Worm (Caenorhabditis elegans) whole organism, L4 larva: ENCODE results near the gene Y53G8AR.9.

Experiments
- F26F4.8 ChIP-seq: fragments of 200-800 bp; sonication (Bioruptor generic); conservative IDR thresholded peaks from 2 replicates; pipeline ENCODE4 v1.3.6; 2022; ENCODE audit warnings: missing genetic modification characterization, missing compliant biosample characterization
- F37D6.2 ChIP-seq: sonication (generic microtip); optimal IDR thresholded peaks from 2 replicates; lab custom pipeline; 2016; ENCODE audit warnings: mild to moderate bottlenecking, missing genetic modification characterization, missing compliant biosample characterization
- F44E2.7 ChIP-seq: fragments of 200-800 bp; sonication (Bioruptor generic); IDR thresholded peaks from 2 replicates; pipeline ENCODE4 v2.1.2; 2022; ENCODE audit warnings: missing genetic modification characterization, missing compliant biosample characterization
- R02D3.7 ChIP-seq: fragments of 150-350 bp; sonication (generic microtip); optimal IDR thresholded peaks from 3 replicates; lab custom pipeline; 2014; ENCODE audit warnings: missing biosample characterization, missing genetic modification characterization
- Y48G9A.11 ChIP-seq: fragments of 200-800 bp; sonication (Bioruptor generic); IDR thresholded peaks from 2 replicates; pipeline ENCODE4 v1.3.6; 2022; ENCODE audit warnings: missing genetic modification reagents, missing genetic modification characterization, missing compliant biosample characterization
- Y75B8A.6 ChIP-seq: fragments of 200-800 bp; sonication (Bioruptor generic); IDR thresholded peaks from 2 replicates; pipeline ENCODE4 v1.3.6; 2022; ENCODE audit warnings: missing genetic modification reagents, missing genetic modification characterization, missing compliant biosample characterization
- aly-2 ChIP-seq: sonication (generic microtip); optimal IDR thresholded peaks from 2 replicates; lab custom pipeline; 2018; ENCODE audit warnings: missing biosample characterization, missing genetic modification characterization
- arid-1 ChIP-seq: fragments of 200-800 bp; sonication (Bioruptor generic); conservative IDR thresholded peaks from 2 replicates; pipeline ENCODE4 v1.3.6; 2022; ENCODE audit warnings: missing genetic modification reagents, missing genetic modification characterization, missing compliant biosample characterization
- ceh-44 ChIP-seq: fragments of 200-800 bp; sonication (Bioruptor generic); IDR thresholded peaks from 2 replicates; pipeline ENCODE4 v1.3.6; 2022; ENCODE audit warnings: missing genetic modification reagents, missing genetic modification characterization, missing compliant biosample characterization
- dmd-8 ChIP-seq: fragments of 200-800 bp; sonication (Bioruptor generic); IDR thresholded peaks from 2 replicates; pipeline ENCODE4 v1.3.6; 2022; ENCODE audit warnings: missing genetic modification characterization, missing compliant biosample characterization
- egl-43 ChIP-seq: fragments of 200-800 bp; sonication (Bioruptor generic); IDR thresholded peaks from 2 replicates; pipeline ENCODE4 v1.3.6; 2022; ENCODE audit warnings: missing genetic modification reagents, missing genetic modification characterization, missing compliant biosample characterization
- hmg-1.1 ChIP-seq: fragments of 200-800 bp; sonication (Bioruptor generic); IDR thresholded peaks from 2 replicates; pipeline ENCODE4 v1.3.6; 2022; ENCODE audit warnings: missing genetic modification reagents, missing genetic modification characterization, missing compliant biosample characterization
- jun-1 ChIP-seq: fragments of 150-350 bp; optimal IDR thresholded peaks from 2 replicates; lab custom pipeline; 2014; ENCODE audit warnings: missing biosample characterization, missing genetic modification reagents, missing genetic modification characterization
- lin-15B ChIP-seq: fragments of 150-350 bp; sonication (generic microtip); optimal IDR thresholded peaks from 3 replicates; lab custom pipeline; 2014; ENCODE audit warnings: missing biosample characterization, missing genetic modification characterization
- lin-29 ChIP-seq: fragments of 200-800 bp; sonication (Bioruptor generic); IDR thresholded peaks from 2 replicates; pipeline ENCODE4 v1.3.6; 2022; ENCODE audit warnings: missing genetic modification reagents, missing genetic modification characterization, missing compliant biosample characterization
- lir-3 ChIP-seq: sonication (generic microtip); optimal IDR thresholded peaks from 2 replicates; lab custom pipeline; 2016; ENCODE audit warnings: mild to moderate bottlenecking, missing genetic modification characterization, missing compliant biosample characterization
- mdl-1 ChIP-seq, 2 experiments: fragments of 150-350 bp in 1 of 2; sonication (generic microtip) in 1 of 2; optimal IDR thresholded peaks; 2 replicates each; lab custom pipeline; 2014 to 2017; ENCODE audit warnings: missing biosample characterization in 2 of 2, missing genetic modification characterization in 2 of 2
- mdt-29 ChIP-seq: fragments of 200-800 bp; sonication (Bioruptor generic); IDR thresholded peaks from 2 replicates; pipeline ENCODE4 v1.3.6; 2022; ENCODE audit warnings: missing genetic modification reagents, missing genetic modification characterization, missing compliant biosample characterization
- mxl-2 ChIP-seq: fragments of 200-800 bp; sonication (Bioruptor generic); conservative IDR thresholded peaks from 2 replicates; pipeline ENCODE4 v1.3.6; 2022; ENCODE audit warnings: missing genetic modification reagents, missing genetic modification characterization, missing compliant biosample characterization
- nhr-11 ChIP-seq: fragments of 150-350 bp; optimal IDR thresholded peaks from 2 replicates; lab custom pipeline; 2014; ENCODE audit warnings: missing biosample characterization, missing genetic modification characterization
- nhr-111 ChIP-seq: fragments of 200-800 bp; sonication (Bioruptor generic); optimal IDR thresholded peaks from 2 replicates; lab custom pipeline; 2018; ENCODE audit warnings: mild to moderate bottlenecking, missing genetic modification characterization, missing compliant biosample characterization
- nhr-25 ChIP-seq: sonication (generic microtip); optimal IDR thresholded peaks from 2 replicates; lab custom pipeline; 2017; ENCODE audit warnings: missing genetic modification characterization, mild to moderate bottlenecking, missing compliant biosample characterization, antibody characterized with exemption, moderate library complexity, borderline replicate concordance; ENCODE audit not compliant: insufficient read depth
- nhr-42 ChIP-seq: fragments of 200-800 bp; sonication (Bioruptor generic); IDR thresholded peaks from 2 replicates; pipeline ENCODE4 v1.3.6; 2022; ENCODE audit warnings: missing genetic modification characterization, missing compliant biosample characterization
- nhr-76 ChIP-seq: fragments of 150-350 bp; optimal IDR thresholded peaks from 2 replicates; lab custom pipeline; 2014; ENCODE audit warnings: missing biosample characterization, missing genetic modification characterization
- pqm-1 ChIP-seq: sonication (generic microtip); optimal IDR thresholded peaks from 2 replicates; lab custom pipeline; 2017; ENCODE audit warnings: missing biosample characterization, missing genetic modification characterization
- set-16 ChIP-seq: fragments of 200-800 bp; sonication (Bioruptor generic); IDR thresholded peaks from 2 replicates; pipeline ENCODE4 v1.3.6; 2022; ENCODE audit warnings: missing genetic modification reagents, missing genetic modification characterization, missing compliant biosample characterization
- tag-97 ChIP-seq: fragments of 200-800 bp; sonication (Bioruptor generic); IDR thresholded peaks from 2 replicates; pipeline ENCODE4 v1.3.6; 2022; ENCODE audit warnings: missing genetic modification characterization, missing compliant biosample characterization
- tra-1 ChIP-seq: fragments of 200-800 bp; sonication (Bioruptor generic); IDR thresholded peaks from 2 replicates; pipeline ENCODE4 v1.3.6; 2022; ENCODE audit warnings: missing genetic modification reagents, missing genetic modification characterization, missing compliant biosample characterization
- unc-62 ChIP-seq, 3 experiments: fragments of 150-350 bp in 1 of 3; sonication (generic microtip); optimal IDR thresholded peaks in 2 of 3; peaks in 1 of 3; 1 replicate in 1 of 3; 2 replicates in 2 of 3; lab custom pipeline; 2014 to 2017; ENCODE audit warnings: missing biosample characterization in 3 of 3, missing genetic modification characterization in 3 of 3, missing genetic modification reagents in 3 of 3, missing genotype in 1 of 3
- zag-1 ChIP-seq: fragments of 150-350 bp; optimal IDR thresholded peaks from 2 replicates; lab custom pipeline; 2014; ENCODE audit warnings: missing biosample characterization, missing genetic modification characterization
- zip-2 ChIP-seq: fragments of 150-350 bp; optimal IDR thresholded peaks from 2 replicates; lab custom pipeline; 2014; ENCODE audit warnings: missing biosample characterization, missing genetic modification characterization
- ztf-11 ChIP-seq: fragments of 150-350 bp; optimal IDR thresholded peaks from 2 replicates; lab custom pipeline; 2014; ENCODE audit warnings: missing biosample characterization, missing genetic modification characterization

The Y53G8AR.9 gene

DNA sequence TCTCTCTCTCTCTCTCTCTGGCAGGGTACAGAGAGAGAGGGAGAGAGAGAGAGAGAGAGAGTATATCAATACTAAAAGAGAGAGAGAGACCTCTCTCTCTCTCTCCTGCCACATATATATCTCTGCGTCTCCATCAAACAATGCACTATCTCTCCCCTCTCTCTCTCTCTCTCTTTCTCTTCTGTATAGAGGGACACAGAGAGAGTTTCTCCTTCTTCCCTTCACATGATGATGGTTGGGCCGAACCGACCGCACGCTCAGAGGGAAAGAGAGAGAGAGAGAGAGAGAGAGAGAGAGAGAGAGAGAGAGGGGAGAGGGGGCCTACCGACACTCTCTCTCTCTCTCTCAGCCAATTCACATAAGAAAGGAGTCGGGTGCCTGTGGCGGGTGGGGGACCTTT is 49.4 kb downstream of the Y53G8AR.9 start (continued):
- TF ChIP-seq mdl-1 (tag; optimal IDR thresholded peaks at IDR 0.05; lab: Kevin White, UChicago) (peak in 1 of 2 experiments; percentile 76), nhr-42 (GFP tag; lab: Robert Waterston, UW) (no peak), set-16 (GFP tag; lab: Robert Waterston, UW) (peak; percentile 95), nhr-76 (tag; lab: Kevin White, UChicago) (no peak), ztf-11 (no peak), mdt-29 (GFP tag; lab: Robert Waterston, UW) (no peak), nhr-111 (GFP tag; lab: Kevin White, UChicago) (no peak), R02D3.7 (tag; lab: Kevin White, UChicago) (no peak), nhr-11 (tag; lab: Kevin White, UChicago) (no peak), nhr-25 (tag; lab: Kevin White, UChicago) (peak; percentile 73), mxl-2 (GFP tag; lab: Robert Waterston, UW) (0 out of 2 replicates have a peak, but pooled peaks have one; percentile 46), ceh-44 (GFP tag; lab: Robert Waterston, UW) (no peak), zag-1 (no peak), tra-1 (GFP tag; lab: Robert Waterston, UW) (no peak), F44E2.7 (GFP tag; lab: Robert Waterston, UW) (no peak), arid-1 (no peak), tag-97 (GFP tag; lab: Robert Waterston, UW) (no peak), egl-43 (GFP tag; lab: Robert Waterston, UW) (0 out of 2 replicates have a peak, but pooled peaks have one; percentile 54), hmg-1.1 (GFP tag; lab: Robert Waterston, UW) (peak; percentile 68), pqm-1 (no peak), Y75B8A.6 (GFP tag; lab: Robert Waterston, UW) (no peak), jun-1 (tag; lab: Kevin White, UChicago) (peak; percentile 0), lir-3 (no peak), aly-2 (tag; lab: Kevin White, UChicago) (no peak), zip-2 (tag; lab: Kevin White, UChicago) (peak; percentile 31), lin-29 (GFP tag; lab: Robert Waterston, UW) (no peak), dmd-8 (GFP tag; lab: Robert Waterston, UW) (no peak), unc-62 (GFP tag; optimal IDR thresholded peaks at IDR 0.05 in 1 of 2; lab: Kevin White, UChicago) (peak in 1 of 2 experiments; percentile 38), unc-62 (tag; optimal IDR thresholded peaks at IDR 0.05; lab: Kevin White, UChicago) (no peak), Y48G9A.11 (GFP tag; lab: Robert Waterston, UW) (no peak), F37D6.2 (tag; lab: Kevin White, UChicago) (peak; percentile 24), lin-15B (tag; lab: Kevin White, UChicago) (no peak), F26F4.8 (GFP tag; lab: Robert Waterston, UW) (no peak)
